Fruit fly (Drosophila melanogaster) whole organism, prepupa: ENCODE measurements around the gene ND-23.

ENCODE experiments used
- Blimp-1 ChIP-seq: fragments of 200-800 bp; sonication (Bioruptor generic); optimal IDR thresholded peaks from 3 replicates; lab custom pipeline; 2017; ENCODE audit warnings: missing biosample characterization, missing genetic modification characterization, mild to moderate bottlenecking, moderate library complexity, missing genetic modification reagents
- CG10631 ChIP-seq: fragments of 200-800 bp; sonication (Bioruptor generic); optimal IDR thresholded peaks from 2 replicates; lab custom pipeline; 2016; ENCODE audit warnings: missing biosample characterization, missing genetic modification characterization
- CG10669 ChIP-seq: fragments of 200-800 bp; sonication (Bioruptor generic); optimal IDR thresholded peaks from 3 replicates; lab custom pipeline; 2018; ENCODE audit warnings: missing biosample characterization, mild to moderate bottlenecking, missing genetic modification characterization, moderate library complexity
- CG11902 ChIP-seq: fragments of 200-800 bp; sonication (Bioruptor generic); optimal IDR thresholded peaks from 3 replicates; lab custom pipeline; 2016; ENCODE audit warnings: missing biosample characterization, missing genetic modification characterization
- CG1621 ChIP-seq: fragments of 200-800 bp; sonication (Bioruptor generic); optimal IDR thresholded peaks from 3 replicates; lab custom pipeline; 2018; ENCODE audit warnings: missing biosample characterization, mild to moderate bottlenecking, missing genetic modification characterization
- CG3032 ChIP-seq: fragments of 200-800 bp; optimal IDR thresholded peaks from 2 replicates; lab custom pipeline; 2019; ENCODE audit warnings: missing biosample characterization, mild to moderate bottlenecking, missing genetic modification characterization, moderate library complexity
- CG31627 ChIP-seq: fragments of 200-800 bp; sonication (Bioruptor generic); optimal IDR thresholded peaks from 3 replicates; lab custom pipeline; 2016; ENCODE audit warnings: missing biosample characterization, missing genetic modification characterization
- CG32006 ChIP-seq: fragments of 200-800 bp; sonication (Bioruptor generic); optimal IDR thresholded peaks from 3 replicates; lab custom pipeline; 2017; ENCODE audit warnings: missing biosample characterization, mild to moderate bottlenecking, missing genetic modification characterization
- CG34406 ChIP-seq: fragments of 200-800 bp; sonication (Bioruptor generic); optimal IDR thresholded peaks from 3 replicates; lab custom pipeline; 2016; ENCODE audit warnings: missing biosample characterization, missing genetic modification characterization
- CG3919 ChIP-seq: fragments of 200-800 bp; sonication (Bioruptor generic); optimal IDR thresholded peaks from 3 replicates; lab custom pipeline; 2016; ENCODE audit warnings: missing biosample characterization, missing genetic modification characterization
- CG4318 ChIP-seq: fragments of 200-800 bp; sonication (Bioruptor generic); optimal IDR thresholded peaks from 3 replicates; lab custom pipeline; 2017; ENCODE audit warnings: missing biosample characterization, mild to moderate bottlenecking, missing genetic modification characterization
- CG6163 ChIP-seq: fragments of 200-800 bp; sonication (Bioruptor generic); IDR thresholded peaks from 3 replicates; pipeline ENCODE4 v1.3.6; 2022; ENCODE audit warnings: missing biosample characterization, missing genetic modification characterization
- CG6276 ChIP-seq: fragments of 200-800 bp; sonication (Bioruptor generic); optimal IDR thresholded peaks from 2 replicates; lab custom pipeline; 2017; ENCODE audit warnings: missing biosample characterization, mild to moderate bottlenecking, missing genetic modification characterization
- CG6792 ChIP-seq: fragments of 200-800 bp; sonication (Bioruptor generic); optimal IDR thresholded peaks from 3 replicates; lab custom pipeline; 2016; ENCODE audit warnings: missing biosample characterization, missing genetic modification characterization
- CG6854 ChIP-seq: fragments of 200-800 bp; sonication (Bioruptor generic); optimal IDR thresholded peaks from 2 replicates; lab custom pipeline; 2017; ENCODE audit warnings: missing biosample characterization, mild to moderate bottlenecking, missing genetic modification characterization
- CG7368 ChIP-seq: fragments of 200-800 bp; sonication (Bioruptor generic); optimal IDR thresholded peaks from 3 replicates; lab custom pipeline; 2016; ENCODE audit warnings: missing biosample characterization, missing genetic modification characterization
- CG8632 ChIP-seq: fragments of 200-800 bp; sonication (Bioruptor generic); optimal IDR thresholded peaks from 3 replicates; lab custom pipeline; 2016; ENCODE audit warnings: missing biosample characterization, missing genetic modification characterization
- CG9139 ChIP-seq: fragments of 200-800 bp; sonication (Bioruptor generic); optimal IDR thresholded peaks from 3 replicates; lab custom pipeline; 2017; ENCODE audit warnings: missing biosample characterization, mild to moderate bottlenecking, missing genetic modification characterization
- Eip78C ChIP-seq: fragments of 200-800 bp; sonication (Bioruptor generic); peaks from one replicate; lab custom pipeline; 2016; ENCODE audit warnings: missing biosample characterization, missing genetic modification characterization
- Eip93F ChIP-seq: fragments of 200-800 bp; sonication (Bioruptor generic); optimal IDR thresholded peaks from 2 replicates; lab custom pipeline; 2016; ENCODE audit warnings: missing biosample characterization, mild to moderate bottlenecking, missing genetic modification characterization
- Ets96B ChIP-seq: fragments of 200-800 bp; optimal IDR thresholded peaks from 2 replicates; lab custom pipeline; 2019; ENCODE audit warnings: missing biosample characterization, mild to moderate bottlenecking, missing genetic modification characterization, moderate library complexity
- Gug ChIP-seq: fragments of 200-800 bp; sonication (Bioruptor generic); IDR thresholded peaks from 2 replicates; pipeline ENCODE4 v1.3.6; 2022; ENCODE audit warnings: missing biosample characterization, missing genetic modification characterization
- Hr38 ChIP-seq: sonication (Bioruptor generic); optimal IDR thresholded peaks from 2 replicates; lab custom pipeline; 2016; ENCODE audit warnings: missing biosample characterization, missing genetic modification characterization
- Hr39 ChIP-seq: fragments of 200-800 bp; sonication (Bioruptor generic); optimal IDR thresholded peaks from 2 replicates; lab custom pipeline; 2016; ENCODE audit warnings: missing biosample characterization, missing genetic modification characterization
- Lpt ChIP-seq: fragments of 200-800 bp; sonication (Bioruptor generic); optimal IDR thresholded peaks from 3 replicates; lab custom pipeline; 2016; ENCODE audit warnings: missing biosample characterization, missing genetic modification characterization
- OdsH ChIP-seq: fragments of 200-800 bp; sonication (Bioruptor generic); optimal IDR thresholded peaks from 3 replicates; lab custom pipeline; 2016; ENCODE audit warnings: missing biosample characterization, missing genetic modification characterization
- Sox102F ChIP-seq: fragments of 200-800 bp; sonication (Bioruptor generic); optimal IDR thresholded peaks from 2 replicates; lab custom pipeline; 2016; ENCODE audit warnings: missing biosample characterization, mild to moderate bottlenecking, missing genetic modification characterization
- Sox15 ChIP-seq: fragments of 200-800 bp; sonication (Bioruptor generic); optimal IDR thresholded peaks from 3 replicates; lab custom pipeline; 2016; ENCODE audit warnings: missing biosample characterization, missing genetic modification characterization
- achi ChIP-seq: fragments of 200-800 bp; sonication (Bioruptor generic); optimal IDR thresholded peaks from 3 replicates; lab custom pipeline; 2016; ENCODE audit warnings: missing biosample characterization, missing genetic modification characterization
- acj6 ChIP-seq: fragments of 200-800 bp; sonication (Bioruptor generic); optimal IDR thresholded peaks from 3 replicates; lab custom pipeline; 2016; ENCODE audit warnings: missing biosample characterization, missing genetic modification characterization
- cyc ChIP-seq: fragments of 200-800 bp; sonication (Bioruptor generic); optimal IDR thresholded peaks from 3 replicates; lab custom pipeline; 2016; ENCODE audit warnings: missing biosample characterization, missing genetic modification characterization
- dac ChIP-seq: fragments of 200-800 bp; sonication (Bioruptor generic); optimal IDR thresholded peaks from 2 replicates; lab custom pipeline; 2017; ENCODE audit warnings: missing biosample characterization, mild to moderate bottlenecking, missing genetic modification characterization
- eg ChIP-seq: fragments of 200-800 bp; sonication (Bioruptor generic); IDR thresholded peaks from 3 replicates; pipeline ENCODE4 v1.3.6; 2022; ENCODE audit warnings: missing biosample characterization, missing genetic modification characterization
- esn ChIP-seq: fragments of 200-800 bp; sonication (Bioruptor generic); optimal IDR thresholded peaks from 2 replicates; lab custom pipeline; 2016; ENCODE audit warnings: missing biosample characterization, mild to moderate bottlenecking, missing genetic modification characterization, moderate library complexity
- fd59A ChIP-seq: fragments of 200-800 bp; sonication (Bioruptor generic); optimal IDR thresholded peaks from 2 replicates; lab custom pipeline; 2017; ENCODE audit warnings: missing biosample characterization, mild to moderate bottlenecking, missing genetic modification characterization, missing genetic modification reagents
- fd85E ChIP-seq: fragments of 200-800 bp; sonication (Bioruptor generic); optimal IDR thresholded peaks from 3 replicates; lab custom pipeline; 2016; ENCODE audit warnings: missing biosample characterization, missing genetic modification characterization
- fkh ChIP-seq: fragments of 200-800 bp; sonication (Bioruptor generic); optimal IDR thresholded peaks from 3 replicates; lab custom pipeline; 2017; ENCODE audit warnings: missing biosample characterization, mild to moderate bottlenecking, missing genetic modification characterization, moderate library complexity
- lz ChIP-seq: fragments of 200-800 bp; sonication (Bioruptor generic); optimal IDR thresholded peaks from 3 replicates; lab custom pipeline; 2016; ENCODE audit warnings: missing biosample characterization, missing genetic modification characterization
- net ChIP-seq: fragments of 200-800 bp; sonication (Bioruptor generic); optimal IDR thresholded peaks from 3 replicates; lab custom pipeline; 2016; ENCODE audit warnings: missing biosample characterization, missing genetic modification characterization
- salr ChIP-seq, 2 experiments: fragments of 200-800 bp; sonication (Bioruptor generic); optimal IDR thresholded peaks; 3 replicates each; lab custom pipeline; 2016 to 2018; ENCODE audit warnings: missing biosample characterization in 2 of 2, missing genetic modification characterization in 2 of 2, mild to moderate bottlenecking in 1 of 2
- spab ChIP-seq: fragments of 200-800 bp; sonication (Bioruptor generic); optimal IDR thresholded peaks from 2 replicates; lab custom pipeline; 2017; ENCODE audit warnings: missing biosample characterization, mild to moderate bottlenecking, missing genetic modification characterization, missing genetic modification reagents
- svp ChIP-seq: fragments of 200-800 bp; sonication (Bioruptor generic); peaks from one replicate; lab custom pipeline; 2016; ENCODE audit warnings: missing biosample characterization, missing genetic modification characterization
- topi ChIP-seq: fragments of 200-800 bp; sonication (Bioruptor generic); optimal IDR thresholded peaks from 3 replicates; lab custom pipeline; 2016; ENCODE audit warnings: missing biosample characterization, missing genetic modification characterization
- vri ChIP-seq: fragments of 200-800 bp; sonication (Bioruptor generic); optimal IDR thresholded peaks from 3 replicates; lab custom pipeline; 2016; ENCODE audit warnings: missing biosample characterization, mild to moderate bottlenecking, missing genetic modification characterization

ND-23 gene

DNA sequence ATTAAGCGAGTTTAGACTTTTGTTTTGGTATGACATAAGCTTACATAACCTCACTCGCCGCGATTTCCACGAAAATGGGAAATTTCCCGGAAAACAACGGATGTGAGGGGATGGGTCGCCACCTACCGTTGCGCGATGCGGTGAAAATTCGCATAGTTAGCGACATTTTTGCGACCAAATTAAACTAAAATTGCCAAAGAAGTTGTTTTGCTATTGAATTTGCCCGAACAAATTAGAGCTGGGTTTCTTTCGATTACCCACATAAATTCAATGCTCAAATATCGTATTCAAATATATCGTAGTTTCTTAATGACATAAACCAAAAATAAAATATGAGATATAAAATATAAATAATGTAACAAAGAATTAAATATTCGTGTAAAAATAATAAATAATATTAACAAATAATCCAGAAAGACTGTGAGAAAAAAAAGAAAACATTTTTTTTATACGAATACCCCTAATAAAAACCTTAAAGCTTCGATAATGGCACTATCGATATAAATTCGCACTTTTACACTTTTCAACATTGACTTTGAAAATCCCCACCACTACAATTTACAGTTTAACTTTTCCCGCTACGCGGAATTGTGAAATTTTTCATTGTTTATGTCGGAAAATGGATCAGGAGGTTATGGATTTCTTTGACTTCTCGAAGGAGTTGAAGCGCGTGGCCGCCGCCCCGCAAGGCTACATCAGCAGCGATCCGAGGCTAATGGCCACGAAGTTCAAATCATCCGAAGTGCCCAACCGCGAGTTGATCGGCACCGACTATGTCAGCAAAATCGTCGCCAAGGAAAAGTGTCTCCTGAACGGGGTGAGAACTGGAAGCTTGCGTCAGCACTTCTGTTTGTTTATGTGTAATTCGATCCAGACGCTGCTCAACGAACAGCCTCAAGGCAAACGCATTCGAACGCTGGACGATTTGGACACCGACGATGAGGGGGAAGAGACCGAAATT is at the start of gene ND-23, which contains the start of gene spn-E:
Gene ND-23 (minus strand): TSS at position 254 of the 961 bp plus-strand sequence.
Gene spn-E (plus strand): TSS at position 556 of the 961 bp plus-strand sequence.
- TF ChIP-seq CG6276 (GFP tag; lab: Kevin White, UChicago) = no peak
- TF ChIP-seq Hr38 = no peak
- no peak for TF ChIP-seq CG10669 (GFP tag; lab: Kevin White, UChicago)
- no peak for TF ChIP-seq CG31627 (GFP tag; lab: Kevin White, UChicago)
- TF ChIP-seq Gug (GFP tag; lab: Robert Waterston, UW) = 0 out of 2 replicates have a peak, but pooled peaks have one; percentile 16
- TF ChIP-seq CG32006 (GFP tag; lab: Kevin White, UChicago) = no peak
- TF ChIP-seq CG3919 (GFP tag; lab: Kevin White, UChicago) = no peak
- TF ChIP-seq net (GFP tag; lab: Kevin White, UChicago) = no peak
- peak; percentile 25 for TF ChIP-seq esn (GFP tag; lab: Kevin White, UChicago)
- no peak for TF ChIP-seq achi
- TF ChIP-seq Eip93F (GFP tag; lab: Kevin White, UChicago) = no peak
- TF ChIP-seq lz (GFP tag; lab: Kevin White, UChicago) = peak; percentile 6
- TF ChIP-seq eg (GFP tag; lab: Robert Waterston, UW) = 0 out of 3 replicates have a peak, but pooled peaks have one; percentile 29
- no peak for TF ChIP-seq Lpt (GFP tag; lab: Kevin White, UChicago)
- TF ChIP-seq fkh (GFP tag; lab: Kevin White, UChicago) = no peak
- TF ChIP-seq Sox15 (GFP tag; lab: Kevin White, UChicago) = no peak
- TF ChIP-seq salr (GFP tag; optimal IDR thresholded peaks at IDR 0.05; lab: Kevin White, UChicago) = peak in 1 of 2 experiments; percentile 24
- TF ChIP-seq vri (GFP tag; lab: Kevin White, UChicago) = peak; percentile 66
- peak; percentile 29 for TF ChIP-seq OdsH (GFP tag; lab: Kevin White, UChicago)
- no peak for TF ChIP-seq CG4318 (GFP tag; lab: Kevin White, UChicago)
- no peak for TF ChIP-seq fd59A
- TF ChIP-seq Blimp-1 = no peak
- no peak for TF ChIP-seq CG6854 (GFP tag; lab: Kevin White, UChicago)
- TF ChIP-seq cyc (GFP tag; lab: Kevin White, UChicago) = no peak
- TF ChIP-seq CG11902 = peak; percentile 5
- no peak for TF ChIP-seq svp (GFP tag; lab: Kevin White, UChicago)
- peak; percentile 68 for TF ChIP-seq Eip78C
- peak; percentile 69 for TF ChIP-seq CG3032 (tag; lab: Kevin White, UChicago)
- peak; percentile 35 for TF ChIP-seq acj6 (GFP tag; lab: Kevin White, UChicago)
- TF ChIP-seq CG10631 = peak; percentile 66
- 0 out of 3 replicates have a peak, but pooled peaks have one; percentile 37 for TF ChIP-seq CG6163 (GFP tag; lab: Robert Waterston, UW)
- no peak for TF ChIP-seq Hr39 (GFP tag; lab: Kevin White, UChicago)
- TF ChIP-seq topi (GFP tag; lab: Kevin White, UChicago) = no peak
- TF ChIP-seq CG7368 = no peak
- peak; percentile 19 for TF ChIP-seq CG34406 (GFP tag; lab: Kevin White, UChicago)
- no peak for TF ChIP-seq CG8632 (GFP tag; lab: Kevin White, UChicago)
- no peak for TF ChIP-seq dac (GFP tag; lab: Kevin White, UChicago)
- TF ChIP-seq CG6792 (GFP tag; lab: Kevin White, UChicago) = peak; percentile 22

DNA sequence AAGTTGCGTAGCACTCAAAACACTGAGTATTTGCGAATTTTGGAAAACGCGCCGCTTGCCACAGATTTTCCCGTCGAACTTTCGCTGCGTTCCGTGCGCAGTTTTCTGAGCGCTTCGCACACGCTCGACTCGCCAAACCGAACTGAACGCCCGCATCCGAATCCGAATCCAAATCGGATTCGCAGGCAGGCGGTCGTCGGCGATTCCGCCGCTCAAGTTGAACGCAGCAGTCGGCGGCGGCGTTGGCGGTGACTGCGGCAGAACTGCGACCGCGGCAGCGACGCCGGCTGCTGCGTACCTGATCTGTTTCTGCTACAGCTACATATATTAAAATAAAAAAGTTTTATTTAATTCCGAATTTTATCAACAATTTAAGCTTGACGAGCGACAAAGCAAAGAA is 38.7 kb upstream of the ND-23 start, which contains the start of gene CG31183:
Gene CG31183 (minus strand): TSS at position 329 of the 400 bp plus-strand sequence.
- TF ChIP-seq fkh (GFP tag; lab: Kevin White, UChicago) (no peak), svp (GFP tag; lab: Kevin White, UChicago) (no peak), CG7368 (no peak), fd59A (no peak), CG9139 (GFP tag; lab: Kevin White, UChicago) (no peak), CG34406 (GFP tag; lab: Kevin White, UChicago) (no peak), Ets96B (tag; lab: Kevin White, UChicago) (no peak), spab (GFP tag; lab: Kevin White, UChicago) (no peak), esn (GFP tag; lab: Kevin White, UChicago) (no peak), CG10669 (GFP tag; lab: Kevin White, UChicago) (no peak), CG1621 (tag; lab: Kevin White, UChicago) (no peak), Eip93F (GFP tag; lab: Kevin White, UChicago) (no peak), CG8632 (GFP tag; lab: Kevin White, UChicago) (no peak), CG6163 (GFP tag; lab: Robert Waterston, UW) (no peak), Eip78C (no peak), CG11902 (no peak), CG31627 (GFP tag; lab: Kevin White, UChicago) (no peak), Sox102F (GFP tag; lab: Kevin White, UChicago) (no peak), fd85E (no peak)
